Fruit fly (Drosophila melanogaster) whole organism, wandering third instar larva: ENCODE data around the gene CG14006.

Source experiments
- GATAd ChIP-seq: sonication (Bioruptor generic); optimal IDR thresholded peaks from 2 replicates; lab custom pipeline; 2016; ENCODE audit warnings: missing biosample characterization, missing genetic modification characterization
- Hr83 ChIP-seq: fragments of 200-300 bp; sonication (Bioruptor generic); optimal IDR thresholded peaks from 2 replicates; lab custom pipeline; 2016; ENCODE audit warnings: missing biosample characterization, mild to moderate bottlenecking, missing genetic modification characterization, moderate library complexity; ENCODE audit not compliant: poor library complexity, severe bottlenecking
- OdsH ChIP-seq: fragments of 200-800 bp; sonication (Bioruptor generic); optimal IDR thresholded peaks from 2 replicates; lab custom pipeline; 2016; ENCODE audit warnings: missing biosample characterization, mild to moderate bottlenecking, missing genetic modification characterization
- Sp1 ChIP-seq: fragments of 200-800 bp; sonication (Bioruptor generic); optimal IDR thresholded peaks from 3 replicates; lab custom pipeline; 2019; ENCODE audit warnings: missing biosample characterization, mild to moderate bottlenecking, missing genetic modification characterization, moderate library complexity
- h ChIP-seq: fragments of 200-800 bp; sonication (Bioruptor generic); optimal IDR thresholded peaks from 3 replicates; lab custom pipeline; 2016; ENCODE audit warnings: missing biosample characterization, mild to moderate bottlenecking, missing genetic modification characterization
- jim ChIP-seq: fragments of 175-275, 200-325 bp; sonication (Bioruptor generic); optimal IDR thresholded peaks from 2 replicates; lab custom pipeline; 2016; ENCODE audit warnings: missing biosample characterization, mild to moderate bottlenecking, missing genetic modification characterization
- lola ChIP-seq: fragments of >200 bp; optimal IDR thresholded peaks from 2 replicates; lab custom pipeline; 2017; ENCODE audit warnings: missing biosample characterization, missing genetic modification characterization
- usp ChIP-seq: fragments of >200 bp; optimal IDR thresholded peaks from 2 replicates; lab custom pipeline; 2017; ENCODE audit warnings: missing biosample characterization, missing genetic modification characterization

dm6 chr2L:5778157-5778556 is 49.5 kb upstream of the CG14006 start:
- TF ChIP-seq lola: no peak
- TF ChIP-seq h: no peak
- TF ChIP-seq OdsH (GFP tag; lab: Kevin White, UChicago): no peak
- no peak for TF ChIP-seq usp
- no peak for TF ChIP-seq GATAd (GFP tag; lab: Kevin White, UChicago)
- no peak for TF ChIP-seq jim
- TF ChIP-seq Hr83: no peak
- TF ChIP-seq Sp1: no peak
